Worm (Caenorhabditis elegans) whole organism, L4 larva: Measurements from ENCODE around the gene pptr-2.

Experiments
- D1046.2 ChIP-seq: fragments of 200-800 bp; sonication (Bioruptor generic); IDR thresholded peaks from 2 replicates; pipeline ENCODE4 v1.3.6; 2022; ENCODE audit warnings: missing genetic modification characterization, missing compliant biosample characterization
- F10B5.3 ChIP-seq: sonication (generic microtip); optimal IDR thresholded peaks from 2 replicates; lab custom pipeline; 2016; ENCODE audit warnings: mild to moderate bottlenecking, missing genetic modification characterization, missing compliant biosample characterization
- F37D6.2 ChIP-seq: sonication (generic microtip); optimal IDR thresholded peaks from 2 replicates; lab custom pipeline; 2016; ENCODE audit warnings: mild to moderate bottlenecking, missing genetic modification characterization, missing compliant biosample characterization
- R02D3.7 ChIP-seq: fragments of 150-350 bp; sonication (generic microtip); optimal IDR thresholded peaks from 3 replicates; lab custom pipeline; 2014; ENCODE audit warnings: missing biosample characterization, missing genetic modification characterization
- T20F7.1 ChIP-seq: fragments of 200-800 bp; sonication (Bioruptor generic); optimal IDR thresholded peaks from 2 replicates; lab custom pipeline; 2018; ENCODE audit warnings: mild to moderate bottlenecking, missing genetic modification characterization, missing compliant biosample characterization
- Y105C5A.15 ChIP-seq: fragments of 200-800 bp; sonication (Bioruptor generic); IDR thresholded peaks from 2 replicates; pipeline ENCODE4 v1.3.6; 2022; ENCODE audit warnings: missing genetic modification characterization, missing compliant biosample characterization
- Y75B8A.6 ChIP-seq: fragments of 200-800 bp; sonication (Bioruptor generic); IDR thresholded peaks from 2 replicates; pipeline ENCODE4 v1.3.6; 2022; ENCODE audit warnings: missing genetic modification reagents, missing genetic modification characterization, missing compliant biosample characterization
- aha-1 ChIP-seq: fragments of 150-350 bp; peaks from one replicate; lab custom pipeline; 2014; ENCODE audit warnings: missing biosample characterization, missing genetic modification characterization
- arid-1 ChIP-seq: fragments of 200-800 bp; sonication (Bioruptor generic); conservative IDR thresholded peaks from 2 replicates; pipeline ENCODE4 v1.3.6; 2022; ENCODE audit warnings: missing genetic modification reagents, missing genetic modification characterization, missing compliant biosample characterization
- ceh-28 ChIP-seq: fragments of 150-350 bp; optimal IDR thresholded peaks from 2 replicates; lab custom pipeline; 2014; ENCODE audit warnings: missing biosample characterization, missing genetic modification reagents, missing genetic modification characterization
- ceh-32 ChIP-seq: sonication (generic microtip); optimal IDR thresholded peaks from 2 replicates; lab custom pipeline; 2016; ENCODE audit warnings: mild to moderate bottlenecking, missing genetic modification characterization, missing compliant biosample characterization; ENCODE audit not compliant: poor library complexity
- ceh-62 ChIP-seq: sonication (generic microtip); optimal IDR thresholded peaks from 2 replicates; lab custom pipeline; 2017; ENCODE audit warnings: missing biosample characterization, missing genetic modification characterization
- ces-1 ChIP-seq: fragments of 150-350 bp; sonication (generic microtip); optimal IDR thresholded peaks from 4 replicates; lab custom pipeline; 2014; ENCODE audit warnings: missing biosample characterization, missing genetic modification reagents, missing genetic modification characterization
- cey-2 ChIP-seq: sonication (generic microtip); optimal IDR thresholded peaks from 3 replicates; lab custom pipeline; 2017; ENCODE audit warnings: missing genetic modification characterization, mild to moderate bottlenecking, missing compliant biosample characterization, antibody characterized with exemption, borderline replicate concordance; ENCODE audit not compliant: insufficient read depth
- daf-16 ChIP-seq, 3 experiments: sonication (generic microtip); optimal IDR thresholded peaks; 2 replicates each; lab custom pipeline; 2016 to 2017; ENCODE audit warnings: missing genetic modification characterization in 3 of 3, missing genetic modification reagents in 3 of 3, mild to moderate bottlenecking in 2 of 3, missing compliant biosample characterization in 2 of 3, missing biosample characterization in 1 of 3, moderate library complexity in 1 of 3
- daf-19 ChIP-seq: fragments of 200-800 bp; sonication (Bioruptor generic); conservative IDR thresholded peaks from 2 replicates; pipeline ENCODE4 v1.3.6; 2022; ENCODE audit warnings: missing genetic modification characterization, missing compliant biosample characterization
- dmd-9 ChIP-seq: fragments of 200-800 bp; sonication (Bioruptor generic); IDR thresholded peaks from 2 replicates; pipeline ENCODE4 v1.3.6; 2022; ENCODE audit warnings: missing genetic modification reagents, missing genetic modification characterization, missing compliant biosample characterization
- duxl-1 ChIP-seq: sonication (generic microtip); optimal IDR thresholded peaks from 2 replicates; lab custom pipeline; 2016; ENCODE audit warnings: mild to moderate bottlenecking, missing genetic modification characterization, moderate library complexity, missing compliant biosample characterization; ENCODE audit not compliant: poor library complexity
- fos-1 ChIP-seq: fragments of 150-350 bp; optimal IDR thresholded peaks from 2 replicates; lab custom pipeline; 2014; ENCODE audit warnings: missing biosample characterization, missing genetic modification characterization
- gei-8 ChIP-seq: fragments of 200-800 bp; sonication (Bioruptor generic); optimal IDR thresholded peaks from 2 replicates; lab custom pipeline; 2018; ENCODE audit warnings: mild to moderate bottlenecking, missing genetic modification characterization, missing compliant biosample characterization
- lin-29 ChIP-seq: fragments of 200-800 bp; sonication (Bioruptor generic); IDR thresholded peaks from 2 replicates; pipeline ENCODE4 v1.3.6; 2022; ENCODE audit warnings: missing genetic modification reagents, missing genetic modification characterization, missing compliant biosample characterization
- lsy-2 ChIP-seq, 2 experiments: fragments of 150-350 bp in 1 of 2; sonication (generic microtip) in 1 of 2; optimal IDR thresholded peaks; 2 replicates each; lab custom pipeline; 2014 to 2017; ENCODE audit warnings: missing biosample characterization in 2 of 2, missing genetic modification characterization in 2 of 2
- mdt-29 ChIP-seq: fragments of 200-800 bp; sonication (Bioruptor generic); IDR thresholded peaks from 2 replicates; pipeline ENCODE4 v1.3.6; 2022; ENCODE audit warnings: missing genetic modification reagents, missing genetic modification characterization, missing compliant biosample characterization
- mep-1 ChIP-seq: fragments of 150-350 bp; sonication (generic microtip); optimal IDR thresholded peaks from 3 replicates; lab custom pipeline; 2014; ENCODE audit warnings: missing biosample characterization, missing genetic modification characterization
- nhr-10 ChIP-seq: fragments of 150-350 bp; optimal IDR thresholded peaks from 2 replicates; lab custom pipeline; 2014; ENCODE audit warnings: missing biosample characterization, missing genetic modification characterization
- nhr-42 ChIP-seq: fragments of 200-800 bp; sonication (Bioruptor generic); IDR thresholded peaks from 2 replicates; pipeline ENCODE4 v1.3.6; 2022; ENCODE audit warnings: missing genetic modification characterization, missing compliant biosample characterization
- nhr-48 ChIP-seq: sonication (generic microtip); optimal IDR thresholded peaks from 2 replicates; lab custom pipeline; 2016; ENCODE audit warnings: mild to moderate bottlenecking, missing genetic modification characterization, missing compliant biosample characterization
- pqm-1 ChIP-seq: sonication (generic microtip); optimal IDR thresholded peaks from 2 replicates; lab custom pipeline; 2017; ENCODE audit warnings: missing biosample characterization, missing genetic modification characterization
- set-16 ChIP-seq: fragments of 200-800 bp; sonication (Bioruptor generic); IDR thresholded peaks from 2 replicates; pipeline ENCODE4 v1.3.6; 2022; ENCODE audit warnings: missing genetic modification reagents, missing genetic modification characterization, missing compliant biosample characterization
- skn-1 ChIP-seq: fragments of 150-350 bp; optimal IDR thresholded peaks from 2 replicates; lab custom pipeline; 2014; ENCODE audit warnings: missing biosample characterization, missing genetic modification characterization
- snpc-4 ChIP-seq: fragments of 150-350 bp; optimal IDR thresholded peaks from 2 replicates; lab custom pipeline; 2014; ENCODE audit warnings: missing biosample characterization, missing genetic modification characterization
- unc-62 ChIP-seq, 3 experiments: fragments of 150-350 bp in 1 of 3; sonication (generic microtip); optimal IDR thresholded peaks in 2 of 3; peaks in 1 of 3; 1 replicate in 1 of 3; 2 replicates in 2 of 3; lab custom pipeline; 2014 to 2017; ENCODE audit warnings: missing biosample characterization in 3 of 3, missing genetic modification characterization in 3 of 3, missing genetic modification reagents in 3 of 3, missing genotype in 1 of 3
- zag-1 ChIP-seq: fragments of 150-350 bp; optimal IDR thresholded peaks from 2 replicates; lab custom pipeline; 2014; ENCODE audit warnings: missing biosample characterization, missing genetic modification characterization
- zfp-2 ChIP-seq: sonication (generic microtip); optimal IDR thresholded peaks from 2 replicates; lab custom pipeline; 2016; ENCODE audit warnings: mild to moderate bottlenecking, missing genetic modification characterization, missing compliant biosample characterization
- zip-11 ChIP-seq: fragments of 200-800 bp; sonication (Bioruptor generic); IDR thresholded peaks from 2 replicates; pipeline ENCODE4 v1.3.6; 2022; ENCODE audit warnings: missing genetic modification characterization, missing compliant biosample characterization
- zip-2 ChIP-seq: fragments of 150-350 bp; optimal IDR thresholded peaks from 2 replicates; lab custom pipeline; 2014; ENCODE audit warnings: missing biosample characterization, missing genetic modification characterization

Gene pptr-2

DNA sequence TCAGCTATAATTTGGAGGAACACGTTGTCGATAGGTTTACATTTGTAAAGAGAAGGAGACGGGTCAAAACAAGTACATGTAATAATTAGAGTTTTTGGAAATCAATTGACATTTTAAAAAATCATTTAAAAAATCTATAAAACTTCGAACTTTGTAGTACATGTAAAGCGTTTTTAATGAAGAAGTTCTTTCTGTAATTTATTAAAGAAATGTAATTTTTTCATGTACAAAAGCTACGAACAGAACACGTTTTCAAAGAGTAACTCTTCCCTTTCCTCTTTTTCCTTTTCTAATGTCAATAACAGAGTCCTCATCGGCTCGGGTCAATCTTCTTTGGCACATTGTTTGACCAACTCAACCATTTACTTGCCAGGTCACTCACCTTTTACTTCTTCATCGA, 9.0 kb upstream of the pptr-2 start, which contains the start of gene C45B11.6:
C45B11.6 (plus strand) TSS at position 301 of the 400 bp plus-strand sequence.
- no peak for TF ChIP-seq daf-19
- TF ChIP-seq mdt-29 (GFP tag; lab: Robert Waterston, UW), result no peak

DNA sequence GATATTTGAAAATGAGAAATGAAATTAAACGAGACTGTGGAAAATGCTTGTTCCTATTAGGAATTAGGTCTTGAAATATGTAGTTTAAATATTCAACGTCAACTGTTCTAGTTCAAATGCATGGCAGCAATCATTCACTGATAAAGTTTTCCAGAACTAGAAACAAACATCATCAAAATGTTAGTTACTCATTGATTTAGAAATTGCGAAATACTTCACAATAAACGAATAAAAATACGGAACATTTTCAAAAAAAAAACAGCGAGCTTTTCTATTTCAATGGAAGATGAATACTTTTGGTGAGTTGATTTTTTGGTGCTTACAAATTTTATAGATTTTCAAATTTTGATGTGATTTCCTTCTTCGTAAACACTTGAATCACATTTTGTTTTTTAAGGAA, 7.8 kb upstream of the pptr-2 start, which contains the start of gene C45B11.2:
C45B11.2 (plus strand) TSS at position 173 of the 400 bp plus-strand sequence.
- TF ChIP-seq zip-2 (peak; percentile 86), zfp-2 (no peak), lin-29 (no peak), daf-16 (GFP tag; optimal IDR thresholded peaks at IDR 0.05; lab: Kevin White, UChicago) (no peak), daf-16 (tag; optimal IDR thresholded peaks at IDR 0.05; lab: Kevin White, UChicago) (peak; percentile 1)
- TF ChIP-seq, all 104 proteins: peak for 2

DNA sequence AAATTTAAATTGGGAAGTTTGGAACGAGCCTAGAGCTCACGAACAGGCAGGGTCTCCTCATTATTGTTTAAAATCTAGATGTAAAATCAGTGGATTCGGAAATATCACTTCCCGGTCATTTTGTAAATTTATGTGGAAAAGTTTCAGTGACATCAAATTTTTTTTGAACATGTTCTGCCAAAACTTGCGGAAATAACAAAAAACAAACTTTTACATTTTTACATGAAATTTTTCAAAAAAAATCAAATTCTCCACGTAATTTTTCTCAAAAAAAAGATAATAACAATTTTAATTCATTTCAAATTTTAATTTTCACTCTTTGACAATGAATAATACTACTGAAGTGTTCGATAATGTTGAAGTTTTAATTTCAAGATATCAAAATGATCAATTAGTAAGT, 6.8 kb upstream of the pptr-2 start, which contains the start of gene C45B11.5:
C45B11.5 (plus strand) TSS at position 301 of the 400 bp plus-strand sequence.
- TF ChIP-seq nhr-10, result no peak
- no peak for TF ChIP-seq mep-1 (tag; lab: Kevin White, UChicago)
- no peak for TF ChIP-seq pqm-1 (tag; lab: Kevin White, UChicago)
- TF ChIP-seq dmd-9 (GFP tag; lab: Robert Waterston, UW), result no peak
- no peak for TF ChIP-seq zip-11 (GFP tag; lab: Robert Waterston, UW)
- no peak for TF ChIP-seq ceh-32
- TF ChIP-seq nhr-48 (tag; lab: Kevin White, UChicago), result no peak
- no peak for TF ChIP-seq fos-1 (tag; lab: Kevin White, UChicago)
- TF ChIP-seq arid-1 (GFP tag; lab: Robert Waterston, UW), result no peak
- no peak for TF ChIP-seq skn-1 (tag; lab: Kevin White, UChicago)
- TF ChIP-seq F10B5.3 (tag; lab: Kevin White, UChicago), result no peak
- TF ChIP-seq T20F7.1, result no peak
- no peak for TF ChIP-seq ceh-62 (tag; lab: Kevin White, UChicago)
- TF ChIP-seq aha-1, result no peak

DNA sequence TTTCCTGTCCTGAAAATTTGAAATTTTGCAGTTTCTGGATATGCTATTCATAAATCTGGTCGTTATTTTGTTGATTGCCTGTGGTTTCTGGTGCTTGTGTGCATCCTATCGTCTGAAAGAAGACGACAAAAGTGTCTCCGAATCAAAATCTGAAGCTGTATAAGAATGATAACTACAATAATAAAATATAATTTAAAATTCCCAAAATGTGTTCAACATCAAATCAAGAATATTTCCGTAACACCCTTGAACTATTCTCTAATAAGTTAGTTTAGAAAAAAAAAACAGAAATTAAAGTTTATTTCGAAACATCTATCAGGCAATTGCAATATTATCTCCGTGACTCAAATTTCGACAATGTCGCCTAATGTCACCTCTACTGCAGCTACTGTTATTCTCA, 5.7 kb upstream of the pptr-2 start, which contains the start of gene C45B11.8:
C45B11.8 (plus strand) TSS at position 301 of the 400 bp plus-strand sequence.
- no peak for TF ChIP-seq cey-2 (tag; lab: Kevin White, UChicago)
- TF ChIP-seq aha-1, result no peak
- TF ChIP-seq duxl-1 (tag; lab: Kevin White, UChicago), result no peak
- no peak for TF ChIP-seq nhr-10
- no peak for TF ChIP-seq lsy-2 (tag; optimal IDR thresholded peaks at IDR 0.05; lab: Kevin White, UChicago)
- TF ChIP-seq zip-2, result no peak
- no peak for TF ChIP-seq D1046.2
- TF ChIP-seq ceh-28 (tag; lab: Kevin White, UChicago), result no peak

DNA sequence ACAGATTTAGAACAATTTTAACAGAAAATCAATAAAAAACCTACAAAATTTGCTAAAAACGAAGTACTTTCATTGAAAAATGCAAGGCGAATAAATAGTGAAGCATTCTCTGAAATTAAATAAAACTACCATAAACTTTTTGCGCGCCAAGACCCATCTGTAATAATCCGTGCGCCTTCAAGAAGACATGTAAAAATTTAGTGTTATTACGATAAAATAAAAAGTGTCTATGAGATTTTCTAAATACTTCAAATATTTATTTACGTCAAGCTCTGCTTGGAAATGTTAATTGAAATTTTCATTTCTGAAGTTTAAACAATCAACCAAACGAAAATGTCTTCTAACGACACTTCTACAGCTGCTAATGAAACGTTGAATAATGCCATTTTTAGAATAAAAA, 5.3 kb upstream of the pptr-2 start, which contains the start of gene C45B11.9:
C45B11.9 (plus strand) TSS at position 301 of the 400 bp plus-strand sequence.
- TF ChIP-seq arid-1 (GFP tag; lab: Robert Waterston, UW) (no peak), gei-8 (GFP tag; lab: Kevin White, UChicago) (no peak), ceh-32 (no peak), F37D6.2 (no peak), unc-62 (GFP tag; optimal IDR thresholded peaks at IDR 0.05 in 1 of 2; lab: Kevin White, UChicago) (no peak), unc-62 (tag; optimal IDR thresholded peaks at IDR 0.05; lab: Kevin White, UChicago) (no peak), nhr-42 (GFP tag; lab: Robert Waterston, UW) (no peak), ces-1 (GFP tag; lab: Kevin White, UChicago) (no peak), Y75B8A.6 (GFP tag; lab: Robert Waterston, UW) (no peak), set-16 (GFP tag; lab: Robert Waterston, UW) (no peak), cey-2 (tag; lab: Kevin White, UChicago) (no peak), zag-1 (tag; lab: Kevin White, UChicago) (no peak), snpc-4 (no peak), aha-1 (no peak), Y105C5A.15 (GFP tag; lab: Robert Waterston, UW) (no peak), zip-2 (no peak), R02D3.7 (tag; lab: Kevin White, UChicago) (no peak)
